Worm (Caenorhabditis elegans): ENCODE measurements around the gene ugt-8.

Gene ugt-8

ce11 chrV:4891305-4891704 is 12.4 kb upstream of the ugt-8 start (continued):
- TF ChIP-seq ceh-27 (GFP tag; optimal IDR thresholded peaks at IDR 0.05) (no peak), efl-1 (GFP tag; optimal IDR thresholded peaks at IDR 0.05) (peak; percentile 38), snpc-1.1 (tag; optimal IDR thresholded peaks at IDR 0.05; ENCODE audit: insufficient read depth) (no peak), lir-1 (GFP tag; conservative IDR thresholded peaks at IDR 0.05) (no peak), nfya-1 (tag; optimal IDR thresholded peaks at IDR 0.05; ENCODE audit: borderline replicate concordance, insufficient read depth) (no peak), let-607 (tag; optimal IDR thresholded peaks at IDR 0.05) (no peak), sdz-38 (tag; optimal IDR thresholded peaks at IDR 0.05) (no peak), lsl-1 (GFP tag; optimal IDR thresholded peaks at IDR 0.05) (peak; percentile 57), F23B12.7 (tag; optimal IDR thresholded peaks at IDR 0.05; ENCODE audit: insufficient read depth) (no peak), tbp1 (GFP tag; optimal IDR thresholded peaks at IDR 0.05) (peak; percentile 1), xnd-1 (tag; optimal IDR thresholded peaks at IDR 0.05) (peak; percentile 74), aptf-2 (GFP tag; conservative IDR thresholded peaks at IDR 0.05) (no peak), ztf-6 (GFP tag; IDR thresholded peaks at IDR 0.05) (no peak), fkh-3 (tag; optimal IDR thresholded peaks at IDR 0.05) (no peak), T07F8.4 (tag; optimal IDR thresholded peaks at IDR 0.05) (no peak), F49E8.2 (tag; optimal IDR thresholded peaks at IDR 0.05; ENCODE audit: insufficient read depth) (peak; percentile 38), egl-44 (GFP tag; IDR thresholded peaks at IDR 0.05) (no peak), pha-4 (tag; optimal IDR thresholded peaks at IDR 0.05) (no peak), ceh-100 (GFP tag; IDR thresholded peaks at IDR 0.05) (no peak), madf-10 (tag; optimal IDR thresholded peaks at IDR 0.05) (no peak), C17E4.6 (GFP tag; IDR thresholded peaks at IDR 0.05) (no peak), Y53G8AR.9 (GFP tag; conservative IDR thresholded peaks at IDR 0.05) (peak; percentile 83), tbx-9 (tag; optimal IDR thresholded peaks at IDR 0.05; ENCODE audit: borderline replicate concordance) (no peak), ceh-58 (GFP tag; IDR thresholded peaks at IDR 0.05) (0 out of 2 replicates have a peak, but pooled peaks have one; percentile 15), ztf-28 (GFP tag; IDR thresholded peaks at IDR 0.05) (no peak), madf-6 (GFP tag; IDR thresholded peaks at IDR 0.05) (peak; percentile 84), attf-6 (GFP tag; IDR thresholded peaks at IDR 0.05) (peak; percentile 70; the same call in 1 of the 2 replicates), akir-1 (GFP tag; optimal IDR thresholded peaks at IDR 0.05) (no peak), lin-26 (GFP tag; IDR thresholded peaks at IDR 0.05) (peak; percentile 63; the same call in 1 of the 2 replicates), B0336.3 (GFP tag; IDR thresholded peaks at IDR 0.05) (peak; percentile 84), ceh-79 (tag; optimal IDR thresholded peaks at IDR 0.05) (no peak), madf-8 (GFP tag; conservative IDR thresholded peaks at IDR 0.05) (peak; percentile 53), dox-1 (GFP tag; IDR thresholded peaks at IDR 0.05) (peak; percentile 23; the same call in 1 of the 2 replicates), mcd-1 (GFP tag; IDR thresholded peaks at IDR 0.05) (0 out of 2 replicates have a peak, but pooled peaks have one; percentile 15), die-1 (tag; optimal IDR thresholded peaks at IDR 0.05) (peak; percentile 16), Y53F4B.3 (GFP tag; IDR thresholded peaks at IDR 0.05) (no peak), F52B5.7 (tag; optimal IDR thresholded peaks at IDR 0.05) (no peak), lsy-27 (tag; optimal IDR thresholded peaks at IDR 0.05; ENCODE audit: borderline replicate concordance, insufficient read depth) (no peak), ceh-91 (GFP tag; IDR thresholded peaks at IDR 0.05) (no peak), ztf-18 (tag; optimal IDR thresholded peaks at IDR 0.05) (no peak), cebp-1 (GFP tag; IDR thresholded peaks at IDR 0.05) (no peak), cebp-1 (tag; optimal IDR thresholded peaks at IDR 0.05) (no peak), snpc-4 (GFP tag; optimal IDR thresholded peaks at IDR 0.05) (no peak), snpc-4 (tag; optimal IDR thresholded peaks at IDR 0.05) (peak in 2 of 4 experiments; percentile 6 to 31), ztf-22 (GFP tag; optimal IDR thresholded peaks at IDR 0.05) (no peak), egl-18 (GFP tag; IDR thresholded peaks at IDR 0.05) (no peak), T26A5.8 (tag; optimal IDR thresholded peaks at IDR 0.05) (no peak), bed-1 (GFP tag; IDR thresholded peaks at IDR 0.05) (no peak)

Measured in whole organism, young adult.